Worm (Caenorhabditis elegans): Measurements from ENCODE around the gene ogdh-1.

- TF ChIP-seq tbx-37 (GFP tag; conservative IDR thresholded peaks at IDR 0.05) (no peak), aly-1 (tag; optimal IDR thresholded peaks at IDR 0.05) (no peak), ama-1 (optimal IDR thresholded peaks at IDR 0.05) (peak; percentile 14), B0310.2 (tag; optimal IDR thresholded peaks at IDR 0.05) (no peak), pes-1 (GFP tag; IDR thresholded peaks at IDR 0.05) (no peak)
These were observed 43.7 kb upstream of the ogdh-1 start, which contains the start of gene tctn-1 for ce11 chrIV:4747553-4747952.

Measured in whole organism, early embryonic.